Worm (Caenorhabditis elegans): ENCODE results near the gene gcy-23.

The gcy-23 gene

ce11 chrIV:3289237-3289636 is at the start of gene gcy-23:
Gene gcy-23, minus strand, starts transcription at chrIV:3289337.
- TF ChIP-seq Y22D7AL.16 (tag; optimal IDR thresholded peaks at IDR 0.05) (no peak), K02D7.2 (tag; optimal IDR thresholded peaks at IDR 0.05) (no peak), dmd-4 (tag; optimal IDR thresholded peaks at IDR 0.05; ENCODE audit: borderline replicate concordance) (no peak), ceh-22 (tag; optimal IDR thresholded peaks at IDR 0.05) (no peak), ceh-34 (tag; optimal IDR thresholded peaks at IDR 0.05) (no peak), ceh-45 (GFP tag; IDR thresholded peaks at IDR 0.05) (no peak), syd-9 (tag; optimal IDR thresholded peaks at IDR 0.05) (no peak), pros-1 (tag; optimal IDR thresholded peaks at IDR 0.05) (no peak), hlh-13 (GFP tag; optimal IDR thresholded peaks at IDR 0.05) (no peak), unc-42 (tag; optimal IDR thresholded peaks at IDR 0.05) (no peak), pag-3 (tag; optimal IDR thresholded peaks at IDR 0.05; ENCODE audit: borderline replicate concordance) (no peak), ceh-19 (GFP tag; optimal IDR thresholded peaks at IDR 0.05) (no peak), unc-3 (GFP tag; conservative IDR thresholded peaks at IDR 0.05) (no peak), unc-3 (tag; optimal IDR thresholded peaks at IDR 0.05) (no peak), sdc-2 (tag; optimal IDR thresholded peaks at IDR 0.05) (no peak)

DNA sequence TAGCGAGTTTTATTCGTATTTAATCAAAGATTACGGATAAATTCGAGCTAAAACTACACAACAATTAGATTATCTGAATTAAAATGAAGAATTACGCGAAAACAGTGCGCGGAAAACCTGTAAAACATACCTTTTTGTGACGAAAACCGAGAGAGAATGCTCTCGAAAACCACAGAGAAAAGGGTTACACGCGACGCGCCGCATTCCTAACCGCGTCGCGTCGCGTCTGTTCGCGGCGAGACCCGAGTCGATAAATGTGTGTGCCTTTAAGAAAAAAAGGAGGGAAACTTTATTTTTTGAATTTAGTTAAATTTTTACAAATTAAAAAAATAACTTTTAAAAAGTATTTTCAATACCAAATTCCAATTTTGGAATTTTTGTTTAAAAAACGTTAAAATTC is 49.5 kb upstream of the gcy-23 start, which contains the start of gene hrpa-1:
Gene hrpa-1, minus strand, starts transcription at position 192 of the 400 bp plus-strand sequence.
- no peak for TF ChIP-seq fkh-6 (tag; optimal IDR thresholded peaks at IDR 0.05)
- TF ChIP-seq tbx-2 (tag; optimal IDR thresholded peaks at IDR 0.05), result peak; percentile 16
- no peak for TF ChIP-seq tbx-7 (tag; optimal IDR thresholded peaks at IDR 0.05)
- no peak for TF ChIP-seq C08G9.2 (tag; optimal IDR thresholded peaks at IDR 0.05)
- TF ChIP-seq pha-2 (tag; optimal IDR thresholded peaks at IDR 0.05), result no peak
- no peak for TF ChIP-seq ztf-16 (tag; optimal IDR thresholded peaks at IDR 0.05)
- no peak for TF ChIP-seq pqm-1 (tag; optimal IDR thresholded peaks at IDR 0.05)
- no peak for TF ChIP-seq sdc-2 (tag; optimal IDR thresholded peaks at IDR 0.05)
- TF ChIP-seq fax-1 (tag; optimal IDR thresholded peaks at IDR 0.05), result no peak
- TF ChIP-seq ceh-31 (tag; optimal IDR thresholded peaks at IDR 0.05), result peak; percentile 59
- TF ChIP-seq ceh-30 (tag; optimal IDR thresholded peaks at IDR 0.05), result no peak
- TF ChIP-seq ceh-9 (tag; optimal IDR thresholded peaks at IDR 0.05), result no peak
- TF ChIP-seq K09A11.1 (tag; optimal IDR thresholded peaks at IDR 0.05; ENCODE audit: insufficient read depth), result no peak
- TF ChIP-seq F13H6.1 (tag; optimal IDR thresholded peaks at IDR 0.05), result no peak
- no peak for TF ChIP-seq odd-2 (tag; optimal IDR thresholded peaks at IDR 0.05)
- peak; percentile 6 for TF ChIP-seq unc-42 (tag; optimal IDR thresholded peaks at IDR 0.05)
- TF ChIP-seq gmeb-2 (tag; optimal IDR thresholded peaks at IDR 0.05), result no peak
- TF ChIP-seq hlh-6 (tag; optimal IDR thresholded peaks at IDR 0.05), result no peak
- no peak for TF ChIP-seq fkh-10 (GFP tag; optimal IDR thresholded peaks at IDR 0.05)
- peak; percentile 86 for TF ChIP-seq nfya-1 (tag; optimal IDR thresholded peaks at IDR 0.05)
- TF ChIP-seq dmd-4 (tag; optimal IDR thresholded peaks at IDR 0.05; ENCODE audit: borderline replicate concordance), result no peak
- TF ChIP-seq unc-55 (GFP tag; optimal IDR thresholded peaks at IDR 0.05), result no peak
- TF ChIP-seq pax-1 (tag; optimal IDR thresholded peaks at IDR 0.05), result peak; percentile 81
- no peak for TF ChIP-seq elt-4 (tag; optimal IDR thresholded peaks at IDR 0.05)
- TF ChIP-seq sox-2 (GFP tag; IDR thresholded peaks at IDR 0.05), result no peak
- TF ChIP-seq sox-4 (tag; optimal IDR thresholded peaks at IDR 0.05), result no peak
- TF ChIP-seq che-1 (tag; optimal IDR thresholded peaks at IDR 0.05), result no peak
- TF ChIP-seq elt-2 (tag; optimal IDR thresholded peaks at IDR 0.05), result peak; percentile 56
- TF ChIP-seq ceh-14 (tag; optimal IDR thresholded peaks at IDR 0.05), result no peak
- TF ChIP-seq ceh-48 (tag; optimal IDR thresholded peaks at IDR 0.05), result no peak
- no peak for TF ChIP-seq syd-9 (tag; optimal IDR thresholded peaks at IDR 0.05)
- no peak for TF ChIP-seq zip-5 (tag; optimal IDR thresholded peaks at IDR 0.05)
- TF ChIP-seq lin-11 (tag; optimal IDR thresholded peaks at IDR 0.05), result no peak
- no peak for TF ChIP-seq ets-4 (tag; optimal IDR thresholded peaks at IDR 0.05)
- peak; percentile 70 for TF ChIP-seq rnt-1 (tag; optimal IDR thresholded peaks at IDR 0.05)
- no peak for TF ChIP-seq C38D4.7 (GFP tag; optimal IDR thresholded peaks at IDR 0.05)
- no peak for TF ChIP-seq hlh-8 (tag; optimal IDR thresholded peaks at IDR 0.05)
- no peak for TF ChIP-seq eyg-1 (tag; optimal IDR thresholded peaks at IDR 0.05)
- TF ChIP-seq ceh-22 (tag; optimal IDR thresholded peaks at IDR 0.05), result no peak
- TF ChIP-seq hlh-15 (tag; optimal IDR thresholded peaks at IDR 0.05), result no peak
- no peak for TF ChIP-seq ref-2 (tag; optimal IDR thresholded peaks at IDR 0.05)
- no peak for TF ChIP-seq unc-3 (GFP tag; conservative IDR thresholded peaks at IDR 0.05)
- TF ChIP-seq unc-3 (tag; optimal IDR thresholded peaks at IDR 0.05), result no peak
- TF ChIP-seq pat-9 (tag; optimal IDR thresholded peaks at IDR 0.05), result no peak
